Fruit fly (Drosophila melanogaster) whole organism, adult: ENCODE data around the gene tau.
A peak's percentile ranks its signal among the peaks of the same experiment; 100 is the strongest.

Experiments
- CG11617 ChIP-seq: fragments of 200-800 bp; sonication (Bioruptor generic); optimal IDR thresholded peaks from 2 replicates; lab custom pipeline; 2017; ENCODE audit warnings: mild to moderate bottlenecking, missing biosample characterization, missing genetic modification reagents, missing genetic modification characterization
- CG12768 ChIP-seq: fragments of 200-800 bp; sonication (Bioruptor generic); optimal IDR thresholded peaks from 2 replicates; lab custom pipeline; 2017; ENCODE audit warnings: missing biosample characterization, missing genetic modification characterization, mild to moderate bottlenecking, moderate library complexity, missing genetic modification reagents
- CG14711 ChIP-seq: fragments of 200-800 bp; sonication (Bioruptor generic); optimal IDR thresholded peaks from 2 replicates; lab custom pipeline; 2018; ENCODE audit warnings: missing biosample characterization, mild to moderate bottlenecking, missing genetic modification characterization, moderate library complexity
- CG1620 ChIP-seq: fragments of 200-800 bp; sonication (Bioruptor generic); optimal IDR thresholded peaks from 2 replicates; lab custom pipeline; 2016; ENCODE audit warnings: missing biosample characterization, missing genetic modification characterization
- CG33017 ChIP-seq: fragments of 200-800 bp; sonication (Bioruptor generic); optimal IDR thresholded peaks from 2 replicates; lab custom pipeline; 2018; ENCODE audit warnings: missing biosample characterization, mild to moderate bottlenecking, missing genetic modification characterization, moderate library complexity
- CG5204 ChIP-seq: fragments of 200-800 bp; sonication (Bioruptor generic); optimal IDR thresholded peaks from 2 replicates; lab custom pipeline; 2016; ENCODE audit warnings: missing biosample characterization, missing genetic modification characterization
- CG7045 ChIP-seq: fragments of 200-800 bp; sonication (Bioruptor generic); optimal IDR thresholded peaks from 2 replicates; lab custom pipeline; 2017; ENCODE audit warnings: missing biosample characterization, mild to moderate bottlenecking, missing genetic modification characterization
- CG7101 ChIP-seq: fragments of 200-800 bp; sonication (Bioruptor generic); optimal IDR thresholded peaks from 2 replicates; lab custom pipeline; 2018; ENCODE audit warnings: missing biosample characterization, mild to moderate bottlenecking, missing genetic modification characterization, moderate library complexity
- Clk ChIP-seq: fragments of 200-800 bp; sonication (Bioruptor generic); optimal IDR thresholded peaks from 2 replicates; lab custom pipeline; 2017; ENCODE audit warnings: missing biosample characterization, missing genetic modification characterization
- Crg-1 ChIP-seq: fragments of 200-800 bp; sonication (Bioruptor generic); optimal IDR thresholded peaks from 2 replicates; lab custom pipeline; 2016; ENCODE audit warnings: missing biosample characterization, missing genetic modification characterization
- Hr96 ChIP-seq: fragments of 200-800 bp; sonication (Bioruptor generic); optimal IDR thresholded peaks from 2 replicates; lab custom pipeline; 2016; ENCODE audit warnings: missing biosample characterization, missing genetic modification characterization
- Mnt ChIP-seq: fragments of 200-800 bp; sonication (Bioruptor generic); optimal IDR thresholded peaks from 2 replicates; lab custom pipeline; 2016; ENCODE audit warnings: missing biosample characterization, mild to moderate bottlenecking, missing genetic modification characterization
- bab1 ChIP-seq: fragments of 200-800 bp; sonication (Bioruptor generic); optimal IDR thresholded peaks from 3 replicates; lab custom pipeline; 2019; ENCODE audit warnings: missing biosample characterization, mild to moderate bottlenecking, missing genetic modification characterization, moderate library complexity
- cic ChIP-seq: fragments of 200-800 bp; sonication (Bioruptor generic); optimal IDR thresholded peaks from 2 replicates; lab custom pipeline; 2017; ENCODE audit warnings: missing biosample characterization, mild to moderate bottlenecking, missing genetic modification characterization, moderate library complexity
- cnc ChIP-seq, 2 experiments: fragments of >200 bp; optimal IDR thresholded peaks; 2 replicates each; lab custom pipeline; 2017
- kay ChIP-seq: fragments of 200-800 bp; sonication (Bioruptor generic); peaks from one replicate; lab custom pipeline; 2016; ENCODE audit warnings: missing biosample characterization, missing genetic modification characterization, borderline replicate concordance
- ovo ChIP-seq: fragments of 200-800 bp; sonication (Bioruptor generic); optimal IDR thresholded peaks from 2 replicates; lab custom pipeline; 2016; ENCODE audit warnings: missing biosample characterization, missing genetic modification characterization
- pad ChIP-seq: fragments of 200-800 bp; sonication (Bioruptor generic); optimal IDR thresholded peaks from 3 replicates; lab custom pipeline; 2017; ENCODE audit warnings: missing biosample characterization, missing genetic modification characterization, mild to moderate bottlenecking, moderate library complexity, missing genetic modification reagents
- tj ChIP-seq: fragments of 200-800 bp; sonication (Bioruptor generic); optimal IDR thresholded peaks from 3 replicates; lab custom pipeline; 2017; ENCODE audit warnings: missing biosample characterization, mild to moderate bottlenecking, missing genetic modification characterization, moderate library complexity
- toe ChIP-seq: fragments of 200-800 bp; sonication (Bioruptor generic); optimal IDR thresholded peaks from 2 replicates; lab custom pipeline; 2016; ENCODE audit warnings: missing biosample characterization, missing genetic modification characterization

The tau gene

dm6 chr3R:27679019-27679418, 22.2 kb upstream of the tau start, which contains the start of gene CG12883:
CG12883 (plus strand) TSS chr3R:27679291.
- TF ChIP-seq CG1620 (no peak), bab1 (GFP tag; lab: Kevin White, UChicago) (peak; percentile 43)

DNA sequence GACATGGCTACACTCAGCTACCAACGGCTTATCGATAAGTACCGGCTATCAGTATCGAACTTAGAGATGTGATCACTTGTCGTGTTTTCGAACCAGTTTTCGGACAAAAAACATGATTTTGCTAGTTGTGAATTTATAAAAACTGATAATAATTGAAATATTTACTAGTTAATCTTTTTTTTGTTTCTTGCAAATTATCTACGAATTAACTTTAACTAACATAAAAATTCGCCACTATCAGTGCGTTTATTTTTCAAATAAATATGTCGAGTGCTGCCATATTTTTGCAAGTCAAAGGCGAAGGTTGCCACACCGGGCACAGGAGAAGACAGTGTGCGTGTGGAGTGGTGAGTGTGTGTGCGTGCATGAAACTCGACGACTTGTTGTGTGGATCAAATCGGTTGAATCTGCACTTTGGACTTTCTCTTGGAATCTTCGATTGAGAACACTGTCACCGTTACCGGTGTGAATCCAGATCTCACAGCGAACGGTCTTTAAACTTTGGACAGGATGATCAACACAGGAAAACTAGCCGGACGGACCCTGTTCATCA, 20.5 kb upstream of the tau start, which contains the start of gene Hsdl2:
Gene Hsdl2, plus strand, starts transcription at position 349 of the 553 bp plus-strand sequence.
- TF ChIP-seq Hr96 (GFP tag; lab: Kevin White, UChicago) (peak; percentile 57), CG14711 (tag; lab: Kevin White, UChicago) (peak; percentile 46), cnc (optimal IDR thresholded peaks at IDR 0.05; lab: Kevin White, UChicago) (no peak), Crg-1 (GFP tag; lab: Kevin White, UChicago) (peak; percentile 72), ovo (GFP tag; lab: Kevin White, UChicago) (peak; percentile 41), cic (GFP tag; lab: Kevin White, UChicago) (no peak), pad (peak; percentile 41), Clk (GFP tag; lab: Kevin White, UChicago) (peak; percentile 33), bab1 (GFP tag; lab: Kevin White, UChicago) (peak; percentile 37), CG7101 (tag; lab: Kevin White, UChicago) (no peak), CG5204 (GFP tag; lab: Kevin White, UChicago) (peak; percentile 76), CG33017 (tag; lab: Kevin White, UChicago) (peak; percentile 30), tj (peak; percentile 43), toe (GFP tag; lab: Kevin White, UChicago) (peak; percentile 62), CG11617 (GFP tag; lab: Kevin White, UChicago) (peak; percentile 76), CG12768 (GFP tag; lab: Kevin White, UChicago) (peak; percentile 92), CG1620 (peak; percentile 38), kay (no peak), CG7045 (GFP tag; lab: Kevin White, UChicago) (peak; percentile 22), Mnt (peak; percentile 46)

- TF ChIP-seq bab1 (GFP tag; lab: Kevin White, UChicago) (no peak), Mnt (peak; percentile 40)
These were observed 6.1 kb upstream of the tau start for dm6 chr3R:27662857-27663256.

DNA sequence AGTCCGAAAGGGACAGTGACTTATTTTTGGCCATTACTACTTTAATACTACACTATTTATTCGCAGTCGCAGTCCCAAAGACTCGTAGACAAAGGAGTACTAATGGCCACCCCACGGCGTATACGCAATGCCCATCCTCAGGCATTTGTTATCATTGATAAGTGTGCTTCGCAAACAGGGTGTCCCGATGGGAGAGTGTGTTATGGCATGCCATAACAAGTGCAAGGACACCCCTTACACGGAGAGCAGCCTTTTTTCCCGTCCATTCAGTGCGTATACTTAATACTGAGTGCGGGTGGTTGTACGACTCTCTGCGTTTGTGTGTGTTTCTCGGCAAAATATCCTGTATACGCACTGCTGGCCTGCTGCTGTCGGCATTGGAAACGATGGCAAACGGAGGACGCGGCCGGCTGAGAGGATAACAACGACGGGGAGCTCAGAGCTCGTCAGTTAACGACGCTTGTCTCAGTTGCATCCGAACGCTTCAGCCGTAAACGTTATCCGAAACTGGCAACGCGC, 5.2 kb upstream of the tau start, which contains the start of gene unc80:
Gene unc80, plus strand, starts transcription at position 469 of the 519 bp plus-strand sequence.
- TF ChIP-seq CG1620: no peak
- TF ChIP-seq Mnt: no peak
- no peak for TF ChIP-seq ovo (GFP tag; lab: Kevin White, UChicago)
- no peak for TF ChIP-seq kay
- TF ChIP-seq CG5204 (GFP tag; lab: Kevin White, UChicago): peak; percentile 57
- peak; percentile 41 for TF ChIP-seq CG7045 (GFP tag; lab: Kevin White, UChicago)
- peak; percentile 40 for TF ChIP-seq toe (GFP tag; lab: Kevin White, UChicago)
- TF ChIP-seq CG7101 (tag; lab: Kevin White, UChicago): no peak
- no peak for TF ChIP-seq CG12768 (GFP tag; lab: Kevin White, UChicago)

dm6 chr3R:27661389-27661788, 4.6 kb upstream of the tau start:
- TF ChIP-seq tj (no peak), CG11617 (GFP tag; lab: Kevin White, UChicago) (no peak), CG5204 (GFP tag; lab: Kevin White, UChicago) (no peak), Hr96 (GFP tag; lab: Kevin White, UChicago) (no peak), CG14711 (tag; lab: Kevin White, UChicago) (no peak), CG33017 (tag; lab: Kevin White, UChicago) (no peak), toe (GFP tag; lab: Kevin White, UChicago) (no peak), pad (no peak), cic (GFP tag; lab: Kevin White, UChicago) (no peak), Crg-1 (GFP tag; lab: Kevin White, UChicago) (no peak), CG7045 (GFP tag; lab: Kevin White, UChicago) (no peak), CG12768 (GFP tag; lab: Kevin White, UChicago) (no peak), kay (no peak), ovo (GFP tag; lab: Kevin White, UChicago) (no peak), CG1620 (no peak), Clk (GFP tag; lab: Kevin White, UChicago) (no peak), bab1 (GFP tag; lab: Kevin White, UChicago) (no peak)

DNA sequence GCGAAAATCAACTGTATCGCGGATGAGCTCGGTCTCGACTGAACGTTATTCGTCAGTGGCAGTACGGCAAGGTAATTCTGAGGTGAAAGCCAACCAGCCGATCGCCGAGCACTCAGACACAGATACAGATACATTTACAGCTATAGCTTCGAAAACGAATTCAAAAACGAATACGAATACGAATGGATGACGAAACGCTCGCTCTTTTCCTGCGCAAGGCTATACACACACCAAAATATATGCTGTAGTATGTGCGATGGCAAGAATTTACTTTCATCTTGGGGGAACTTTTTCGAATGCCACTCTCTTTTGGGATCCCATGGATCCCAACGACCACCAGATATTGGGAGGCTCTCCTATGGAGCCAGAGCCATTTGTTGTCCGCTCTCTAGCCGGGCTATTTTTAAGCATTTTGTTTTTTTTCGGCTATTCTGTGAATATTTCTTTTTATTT, 3.4 kb upstream of the tau start, which contains the start of gene Mlc1:
Gene Mlc1, minus strand, starts transcription at position 51 of the 453 bp plus-strand sequence.
- TF ChIP-seq CG7045 (GFP tag; lab: Kevin White, UChicago) (no peak), CG7101 (tag; lab: Kevin White, UChicago) (no peak), cnc (optimal IDR thresholded peaks at IDR 0.05; lab: Kevin White, UChicago) (no peak), ovo (GFP tag; lab: Kevin White, UChicago) (no peak)

dm6 chr3R:27655109-27655508, 1.7 kb downstream of the tau start:
- no peak for TF ChIP-seq cnc (optimal IDR thresholded peaks at IDR 0.05; lab: Kevin White, UChicago)
- peak; percentile 10 for TF ChIP-seq CG5204 (GFP tag; lab: Kevin White, UChicago)
